Worm (Caenorhabditis elegans) whole organism, mixed stage, embryonic: ENCODE data around the gene T19E7.6.

Experiments
- ceh-39 ChIP-seq: fragments of 150-350 bp; optimal IDR thresholded peaks from 2 replicates; lab custom pipeline; 2014; ENCODE audit warnings: missing biosample characterization, missing genetic modification characterization
- ceh-83 ChIP-seq: fragments of 200-800 bp; sonication (Bioruptor generic); optimal IDR thresholded peaks from 2 replicates; lab custom pipeline; 2018; ENCODE audit warnings: mild to moderate bottlenecking, missing genetic modification characterization, missing compliant biosample characterization
- elt-3 ChIP-seq: fragments of 150-350 bp; optimal IDR thresholded peaks from 2 replicates; lab custom pipeline; 2014; ENCODE audit warnings: missing biosample characterization, missing genetic modification characterization
- mls-2 ChIP-seq: sonication (generic microtip); optimal IDR thresholded peaks from 2 replicates; lab custom pipeline; 2016; ENCODE audit warnings: mild to moderate bottlenecking, missing genetic modification characterization, moderate library complexity, missing compliant biosample characterization
- nhr-12 ChIP-seq: fragments of 150-350 bp; optimal IDR thresholded peaks from 2 replicates; lab custom pipeline; 2014; ENCODE audit warnings: missing biosample characterization, missing genetic modification characterization
- nhr-28 ChIP-seq: fragments of 150-350 bp; optimal IDR thresholded peaks from 2 replicates; lab custom pipeline; 2014; ENCODE audit warnings: missing biosample characterization, missing genetic modification characterization
- pha-4 ChIP-seq: fragments of 150-350 bp; optimal IDR thresholded peaks from 2 replicates; lab custom pipeline; 2018; ENCODE audit warnings: missing biosample characterization, missing genetic modification reagents, missing genetic modification characterization
- snpc-4 ChIP-seq: fragments of 150-350 bp; optimal IDR thresholded peaks from 2 replicates; lab custom pipeline; 2014; ENCODE audit warnings: missing biosample characterization, missing genetic modification characterization
- unc-62 ChIP-seq: fragments of 150-350 bp; optimal IDR thresholded peaks from 2 replicates; lab custom pipeline; 2014; ENCODE audit warnings: missing biosample characterization, missing genetic modification reagents, missing genetic modification characterization
- ztf-11 ChIP-seq: fragments of 150-350 bp; optimal IDR thresholded peaks from 2 replicates; lab custom pipeline; 2014; ENCODE audit warnings: missing biosample characterization, missing genetic modification characterization

ce11 chrIV:5682547-5683234 lies 13.4 kb upstream of the T19E7.6 start, which contains the start of the genes C55C3.7 and C55C3.6:
- TF ChIP-seq mls-2 (tag; lab: Kevin White, UChicago) (no peak), unc-62 (no peak), elt-3 (tag; lab: Kevin White, UChicago) (no peak), ceh-83 (GFP tag; lab: Kevin White, UChicago) (no peak), nhr-28 (tag; lab: Kevin White, UChicago) (no peak), snpc-4 (tag; lab: Kevin White, UChicago) (no peak), pha-4 (tag; lab: Kevin White, UChicago) (no peak), nhr-12 (tag; lab: Kevin White, UChicago) (no peak), ztf-11 (no peak), ceh-39 (tag; lab: Kevin White, UChicago) (no peak)
